Fruit fly (Drosophila melanogaster): ENCODE results near the gene CG8852.
A peak's percentile ranks its signal among the peaks of the same experiment; 100 is the strongest.

Gene CG8852

dm6 chr2L:3477057-3477755 lies 47.7 kb upstream of the CG8852 start (continued):
- no peak for TF ChIP-seq CG8765 (GFP tag; IDR thresholded peaks at IDR 0.05)
- no peak for TF ChIP-seq CG8478 (optimal IDR thresholded peaks at IDR 0.05)
- TF ChIP-seq hb (GFP tag; IDR thresholded peaks at IDR 0.05; ENCODE audit: partially characterized antibody) = no peak
- TF ChIP-seq TFAM (GFP tag; optimal IDR thresholded peaks at IDR 0.05) = no peak
- no peak for TF ChIP-seq HLH4C (GFP tag; IDR thresholded peaks at IDR 0.05; ENCODE audit: partially characterized antibody)
- peak; percentile 44 for TF ChIP-seq az2 (GFP tag; optimal IDR thresholded peaks at IDR 0.05)
- no peak for TF ChIP-seq ash1 (GFP tag; optimal IDR thresholded peaks at IDR 0.05)
- TF ChIP-seq Scr (GFP tag; IDR thresholded peaks at IDR 0.05; ENCODE audit: partially characterized antibody) = 0 out of 2 replicates have a peak, but pooled peaks have one; percentile 19
- TF ChIP-seq Oli (tag; optimal IDR thresholded peaks at IDR 0.05) = peak; percentile 50
- no peak for TF ChIP-seq CG31441 (GFP tag; IDR thresholded peaks at IDR 0.05)
- no peak for TF ChIP-seq Opbp (GFP tag; IDR thresholded peaks at IDR 0.05; ENCODE audit: partially characterized antibody)
- peak; percentile 41 for TF ChIP-seq CG3281 (GFP tag; optimal IDR thresholded peaks at IDR 0.05)
- TF ChIP-seq phol (tag; optimal IDR thresholded peaks at IDR 0.05) = peak; percentile 21
- peak; percentile 15 for TF ChIP-seq ind (GFP tag; optimal IDR thresholded peaks at IDR 0.05)
- no peak for TF ChIP-seq eyg (GFP tag; optimal IDR thresholded peaks at IDR 0.05)
- peak; percentile 5 for TF ChIP-seq pnt (GFP tag; optimal IDR thresholded peaks at IDR 0.05)
- peak; percentile 14 for TF ChIP-seq Dek (tag; optimal IDR thresholded peaks at IDR 0.05)
- no peak for TF ChIP-seq Gsc (GFP tag; IDR thresholded peaks at IDR 0.05)
- no peak for TF ChIP-seq CG14667 (GFP tag; IDR thresholded peaks at IDR 0.05)
- TF ChIP-seq CG7963 (GFP tag; IDR thresholded peaks at IDR 0.05; ENCODE audit: partially characterized antibody) = no peak
- no peak for TF ChIP-seq abd-A (tag; optimal IDR thresholded peaks at IDR 0.05)
- no peak for TF ChIP-seq Dref (GFP tag; IDR thresholded peaks at IDR 0.05)
- TF ChIP-seq maf-S (GFP tag; optimal IDR thresholded peaks at IDR 0.05) = peak; percentile 47
- no peak for TF ChIP-seq zfh1 (GFP tag; IDR thresholded peaks at IDR 0.05)
- no peak for TF ChIP-seq CG6765 (GFP tag; optimal IDR thresholded peaks at IDR 0.05)
- TF ChIP-seq CG3838 (GFP tag; optimal IDR thresholded peaks at IDR 0.05) = no peak
- TF ChIP-seq chn (GFP tag; optimal IDR thresholded peaks at IDR 0.05) = peak; percentile 36
- no peak for TF ChIP-seq CG17328 (GFP tag; IDR thresholded peaks at IDR 0.05)
- TF ChIP-seq CG9932 (GFP tag; IDR thresholded peaks at IDR 0.05) = peak; percentile 51
- TF ChIP-seq CG8388 (GFP tag; optimal IDR thresholded peaks at IDR 0.05) = peak; percentile 15
- peak; percentile 27; the same call in 1 of the 3 replicates for TF ChIP-seq B-H1 (GFP tag; IDR thresholded peaks at IDR 0.05)
- no peak for TF ChIP-seq Kr (GFP tag; optimal IDR thresholded peaks at IDR 0.05)
- TF ChIP-seq CG32767 (GFP tag; IDR thresholded peaks at IDR 0.05) = no peak; the same call in 1 of the 2 replicates
- no peak for TF ChIP-seq eve (GFP tag; optimal IDR thresholded peaks at IDR 0.05)
- TF ChIP-seq CG31224 (GFP tag; IDR thresholded peaks at IDR 0.05) = no peak
- TF ChIP-seq CG14014 (GFP tag; IDR thresholded peaks at IDR 0.05) = peak; percentile 48; the same call in 1 of the 2 replicates
- TF ChIP-seq GATAe (GFP tag; conservative IDR thresholded peaks at IDR 0.05) = no peak
- TF ChIP-seq tna (GFP tag; IDR thresholded peaks at IDR 0.05; ENCODE audit: partially characterized antibody) = no peak
- TF ChIP-seq aop (GFP tag; IDR thresholded peaks at IDR 0.05) = no peak
- TF ChIP-seq CG17385 (GFP tag; optimal IDR thresholded peaks at IDR 0.05) = peak; percentile 39
- no peak for TF ChIP-seq kay (GFP tag; optimal IDR thresholded peaks at IDR 0.05)
- TF ChIP-seq CG15479 (GFP tag; optimal IDR thresholded peaks at IDR 0.05) = no peak
- peak; percentile 72 for TF ChIP-seq Med (GFP tag)
- no peak for TF ChIP-seq vfl (GFP tag; optimal IDR thresholded peaks at IDR 0.05)
- TF ChIP-seq pan (optimal IDR thresholded peaks at IDR 0.05) = peak in 1 of 2 experiments; percentile 11
- no peak for TF ChIP-seq pan (GFP tag; optimal IDR thresholded peaks at IDR 0.05 in 1 of 2, IDR thresholded peaks at IDR 0.05 in 1 of 2)
- TF ChIP-seq CG9727 (GFP tag; optimal IDR thresholded peaks at IDR 0.05) = peak; percentile 58
- peak; percentile 1 for TF ChIP-seq gro (GFP tag; optimal IDR thresholded peaks at IDR 0.05)
- TF ChIP-seq CG6791 (GFP tag; IDR thresholded peaks at IDR 0.05; ENCODE audit: partially characterized antibody) = 0 out of 3 replicates have a peak, but pooled peaks have one; percentile 14
- peak; percentile 50 to 64 for TF ChIP-seq dpn (GFP tag; optimal IDR thresholded peaks at IDR 0.05)

Measured in whole organism, embryonic.